Worm (Caenorhabditis elegans): ENCODE results near the gene ccch-5.

Gene ccch-5

DNA sequence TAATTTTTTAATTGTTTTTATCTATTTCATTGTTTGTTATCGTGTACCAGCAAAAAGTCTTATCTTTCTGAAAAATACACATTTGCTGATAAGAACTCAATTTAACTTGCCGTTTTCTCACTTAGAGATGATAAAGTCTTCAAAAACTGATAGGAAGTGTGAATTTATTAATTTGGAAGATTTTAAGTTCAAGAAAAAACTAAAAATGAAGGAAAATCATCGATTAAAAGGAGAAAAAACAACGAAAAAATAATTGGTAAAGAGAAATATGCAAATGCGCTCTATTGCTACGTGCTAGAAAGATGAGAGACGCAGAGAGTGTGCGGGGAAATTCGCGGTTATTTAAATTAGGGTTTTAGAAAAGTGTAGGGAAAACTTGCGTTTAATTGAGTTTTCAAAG, 40.0 kb downstream of the ccch-5 start (continued):
- TF ChIP-seq snpc-1.1 (tag; optimal IDR thresholded peaks at IDR 0.05; ENCODE audit: insufficient read depth) (peak; percentile 39), cebp-1 (GFP tag; IDR thresholded peaks at IDR 0.05) (no peak), cebp-1 (tag; optimal IDR thresholded peaks at IDR 0.05) (no peak), madf-6 (GFP tag; IDR thresholded peaks at IDR 0.05) (no peak; the same call in 1 of the 2 replicates), hsf-1 (GFP tag; IDR thresholded peaks at IDR 0.05) (0 out of 2 replicates have a peak, but pooled peaks have one; percentile 6), unc-62 (GFP tag; optimal IDR thresholded peaks at IDR 0.05) (no peak), dpl-1 (GFP tag; optimal IDR thresholded peaks at IDR 0.05) (peak; percentile 88), tlf-1 (GFP tag; optimal IDR thresholded peaks at IDR 0.05) (peak; percentile 11), B0261.1 (tag; optimal IDR thresholded peaks at IDR 0.05) (no peak), Y53G8AR.9 (GFP tag; conservative IDR thresholded peaks at IDR 0.05) (no peak), somi-1 (GFP tag; optimal IDR thresholded peaks at IDR 0.05) (no peak), xnd-1 (tag; optimal IDR thresholded peaks at IDR 0.05) (no peak), B0336.3 (GFP tag; IDR thresholded peaks at IDR 0.05) (no peak), atf-7 (tag; optimal IDR thresholded peaks at IDR 0.05) (no peak), ztf-3 (GFP tag; optimal IDR thresholded peaks at IDR 0.05) (no peak), ekl-4 (GFP tag; IDR thresholded peaks at IDR 0.05) (no peak), bed-1 (GFP tag; IDR thresholded peaks at IDR 0.05) (no peak), F57C9.4 (tag; optimal IDR thresholded peaks at IDR 0.05) (no peak), fkh-3 (tag; optimal IDR thresholded peaks at IDR 0.05) (no peak), nhr-80 (tag; optimal IDR thresholded peaks at IDR 0.05) (peak; percentile 44), hlh-26 (GFP tag; conservative IDR thresholded peaks at IDR 0.05) (no peak), F57A8.1 (GFP tag; optimal IDR thresholded peaks at IDR 0.05) (no peak), nfya-1 (tag; optimal IDR thresholded peaks at IDR 0.05; ENCODE audit: borderline replicate concordance, insufficient read depth) (no peak), F23B12.7 (tag; optimal IDR thresholded peaks at IDR 0.05; ENCODE audit: insufficient read depth) (no peak), gei-17 (GFP tag; optimal IDR thresholded peaks at IDR 0.05) (no peak), lsy-27 (tag; optimal IDR thresholded peaks at IDR 0.05; ENCODE audit: borderline replicate concordance, insufficient read depth) (no peak), nhr-27 (tag; optimal IDR thresholded peaks at IDR 0.05) (no peak), mes-4 (tag; optimal IDR thresholded peaks at IDR 0.05) (no peak)

DNA sequence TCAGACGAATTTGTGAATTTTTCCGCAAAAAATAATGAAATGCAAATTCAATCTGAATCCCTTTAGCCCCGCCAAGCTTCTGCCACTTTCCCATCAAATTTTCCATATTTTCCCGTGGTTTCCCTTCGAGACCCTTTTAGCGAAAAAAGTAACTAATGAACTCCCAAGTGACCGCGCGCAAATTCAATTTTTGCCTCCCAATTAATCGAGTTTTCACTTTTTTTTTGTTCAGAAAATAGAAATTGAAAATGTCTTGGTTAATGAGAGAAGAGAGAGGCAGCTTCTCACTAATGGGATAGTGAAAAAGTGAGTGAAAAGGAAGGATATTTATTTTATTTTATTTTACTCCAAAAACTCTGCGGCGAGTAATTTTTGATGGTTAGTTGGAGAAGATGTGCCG, 40.7 kb downstream of the ccch-5 start:
- TF ChIP-seq F37B4.10 (GFP tag; IDR thresholded peaks at IDR 0.05) (no peak), madf-3 (GFP tag; IDR thresholded peaks at IDR 0.05) (no peak), nfyb-1 (GFP tag; IDR thresholded peaks at IDR 0.05) (no peak), madf-6 (GFP tag; IDR thresholded peaks at IDR 0.05) (no peak), ceh-27 (GFP tag; optimal IDR thresholded peaks at IDR 0.05) (no peak), ceh-91 (GFP tag; IDR thresholded peaks at IDR 0.05) (no peak), die-1 (tag; optimal IDR thresholded peaks at IDR 0.05) (no peak), ztf-25 (GFP tag; IDR thresholded peaks at IDR 0.05) (no peak), K12H6.12 (tag; optimal IDR thresholded peaks at IDR 0.05) (no peak), K11D2.4 (GFP tag; IDR thresholded peaks at IDR 0.05) (no peak), ceh-79 (tag; optimal IDR thresholded peaks at IDR 0.05) (no peak), B0019.2 (GFP tag; conservative IDR thresholded peaks at IDR 0.05) (no peak), rcor-1 (GFP tag; IDR thresholded peaks at IDR 0.05) (no peak), tlf-1 (GFP tag; optimal IDR thresholded peaks at IDR 0.05) (no peak), efl-1 (GFP tag; optimal IDR thresholded peaks at IDR 0.05) (no peak)
